Worm (Caenorhabditis elegans) whole organism, L1 larva: ENCODE results near the gene C15C7.4.
A peak's percentile ranks its signal among the peaks of the same experiment; 100 is the strongest.

Experiments used
- C04F5.9 ChIP-seq: sonication (generic microtip); optimal IDR thresholded peaks from 2 replicates; lab custom pipeline; 2016; ENCODE audit warnings: missing genetic modification characterization, missing compliant biosample characterization
- C34B4.2 ChIP-seq: sonication (generic microtip); optimal IDR thresholded peaks from 2 replicates; lab custom pipeline; 2017; ENCODE audit warnings: mild to moderate bottlenecking, missing genetic modification characterization, missing compliant biosample characterization
- Y116A8C.19 ChIP-seq: sonication (generic microtip); optimal IDR thresholded peaks from 2 replicates; lab custom pipeline; 2016; ENCODE audit warnings: missing compliant biosample characterization, missing genetic modification characterization, borderline replicate concordance
- aha-1 ChIP-seq: fragments of 150-350 bp; optimal IDR thresholded peaks from 2 replicates; lab custom pipeline; 2014; ENCODE audit warnings: missing biosample characterization, missing genetic modification characterization
- aly-2 ChIP-seq: fragments of 150-350 bp; optimal IDR thresholded peaks from 2 replicates; lab custom pipeline; 2014; ENCODE audit warnings: missing biosample characterization, missing genetic modification characterization
- blmp-1 ChIP-seq: fragments of 150-350 bp; optimal IDR thresholded peaks from 2 replicates; lab custom pipeline; 2014; ENCODE audit warnings: missing biosample characterization, missing genetic modification characterization
- ceh-63 ChIP-seq: fragments of 200-800 bp; sonication (Bioruptor generic); optimal IDR thresholded peaks from 2 replicates; lab custom pipeline; 2018; ENCODE audit warnings: mild to moderate bottlenecking, missing genetic modification characterization, missing compliant biosample characterization
- ceh-8 ChIP-seq: fragments of 200-800 bp; sonication (Bioruptor generic); optimal IDR thresholded peaks from 2 replicates; lab custom pipeline; 2018; ENCODE audit warnings: mild to moderate bottlenecking, missing genetic modification characterization, moderate library complexity, missing compliant biosample characterization
- ceh-82 ChIP-seq, 3 experiments: fragments of 150-350 bp in 1 of 3; sonication (generic microtip) in 2 of 3; optimal IDR thresholded peaks; 2 replicates each; lab custom pipeline; 2014 to 2017; ENCODE audit warnings: missing biosample characterization in 3 of 3, missing genetic modification characterization in 3 of 3
- egl-13 ChIP-seq: sonication (generic microtip); optimal IDR thresholded peaks from 2 replicates; lab custom pipeline; 2016; ENCODE audit warnings: missing genotype, missing genetic modification reagents, missing genetic modification characterization, missing compliant biosample characterization
- elt-3 ChIP-seq, 6 experiments: fragments of 150-350 bp in 1 of 6; sonication (generic microtip); optimal IDR thresholded peaks; 2 replicates each; lab custom pipeline; 2017 to 2018; ENCODE audit warnings: missing biosample characterization in 6 of 6, missing genetic modification characterization in 6 of 6, inconsistent platforms in 1 of 6
- ets-5 ChIP-seq: fragments of 200-800 bp; sonication (Bioruptor generic); IDR thresholded peaks from 2 replicates; pipeline ENCODE4 v1.3.6; 2022; ENCODE audit warnings: missing genetic modification characterization, missing compliant biosample characterization
- fkh-8 ChIP-seq: sonication (generic microtip); optimal IDR thresholded peaks from 2 replicates; lab custom pipeline; 2016; ENCODE audit warnings: mild to moderate bottlenecking, missing genetic modification characterization, missing compliant biosample characterization
- hlh-4 ChIP-seq: sonication (generic microtip); optimal IDR thresholded peaks from 2 replicates; lab custom pipeline; 2016; ENCODE audit warnings: mild to moderate bottlenecking, missing genetic modification characterization, missing compliant biosample characterization
- hpl-2 ChIP-seq: fragments of 150-350 bp; optimal IDR thresholded peaks from 2 replicates; lab custom pipeline; 2014; ENCODE audit warnings: missing biosample characterization, missing genetic modification reagents, missing genetic modification characterization
- irx-1 ChIP-seq: sonication (generic microtip); optimal IDR thresholded peaks from 2 replicates; lab custom pipeline; 2016; ENCODE audit warnings: missing genetic modification characterization, missing compliant biosample characterization
- jun-1 ChIP-seq: fragments of 150-350 bp; optimal IDR thresholded peaks from 2 replicates; lab custom pipeline; 2014; ENCODE audit warnings: missing biosample characterization, missing genetic modification reagents, missing genetic modification characterization
- lin-13 ChIP-seq: fragments of 150-350 bp; optimal IDR thresholded peaks from 2 replicates; lab custom pipeline; 2014; ENCODE audit warnings: missing biosample characterization, missing genetic modification reagents, missing genetic modification characterization
- lin-14 ChIP-seq: fragments of 200-800 bp; sonication (Bioruptor generic); optimal IDR thresholded peaks from 2 replicates; lab custom pipeline; 2018; ENCODE audit warnings: mild to moderate bottlenecking, missing genetic modification characterization, moderate library complexity, missing compliant biosample characterization
- lin-35 ChIP-seq, 2 experiments: fragments of 150-350 bp; optimal IDR thresholded peaks; 2 replicates each; lab custom pipeline; 2014; ENCODE audit warnings: missing biosample characterization in 2 of 2, missing genetic modification characterization in 2 of 2, missing genetic modification reagents in 2 of 2
- lin-39 ChIP-seq: fragments of 150-350 bp; optimal IDR thresholded peaks from 2 replicates; lab custom pipeline; 2014; ENCODE audit warnings: missing biosample characterization, missing genetic modification reagents, missing genetic modification characterization
- lir-3 ChIP-seq: sonication (generic microtip); optimal IDR thresholded peaks from 2 replicates; lab custom pipeline; 2016; ENCODE audit warnings: mild to moderate bottlenecking, missing genetic modification characterization, moderate library complexity, missing compliant biosample characterization; ENCODE audit not compliant: poor library complexity
- mab-9 ChIP-seq: fragments of 200-800 bp; sonication (Bioruptor generic); IDR thresholded peaks from 2 replicates; pipeline ENCODE4 v1.3.6; 2022; ENCODE audit warnings: missing genetic modification reagents, missing genetic modification characterization, missing compliant biosample characterization
- mdl-1 ChIP-seq, 2 experiments: fragments of 150-350 bp; optimal IDR thresholded peaks; 2 replicates each; lab custom pipeline; 2014 to 2017; ENCODE audit warnings: missing biosample characterization in 2 of 2, missing genetic modification characterization in 2 of 2, inconsistent platforms in 1 of 2
- mep-1 ChIP-seq: fragments of 150-350 bp; optimal IDR thresholded peaks from 2 replicates; lab custom pipeline; 2014; ENCODE audit warnings: missing biosample characterization, missing genetic modification characterization
- nhr-12 ChIP-seq: sonication (generic microtip); optimal IDR thresholded peaks from 2 replicates; lab custom pipeline; 2017; ENCODE audit warnings: missing biosample characterization, missing genetic modification characterization
- nhr-19 ChIP-seq: fragments of 200-800 bp; sonication (Bioruptor generic); conservative IDR thresholded peaks from 2 replicates; pipeline ENCODE4 v1.3.6; 2022; ENCODE audit warnings: missing genetic modification characterization, missing compliant biosample characterization
- nhr-237 ChIP-seq: fragments of 150-350 bp; optimal IDR thresholded peaks from 2 replicates; lab custom pipeline; 2014; ENCODE audit warnings: missing biosample characterization, missing genetic modification characterization
- nhr-71 ChIP-seq: sonication (generic microtip); optimal IDR thresholded peaks from 2 replicates; lab custom pipeline; 2016; ENCODE audit warnings: mild to moderate bottlenecking, missing genetic modification characterization, moderate library complexity, missing compliant biosample characterization
- nhr-76 ChIP-seq: sonication (generic microtip); optimal IDR thresholded peaks from 2 replicates; lab custom pipeline; 2017; ENCODE audit warnings: missing biosample characterization, missing genetic modification characterization
- nhr-77 ChIP-seq: fragments of 150-350 bp; optimal IDR thresholded peaks from 2 replicates; lab custom pipeline; 2014; ENCODE audit warnings: missing biosample characterization, missing genetic modification characterization
- nhr-84 ChIP-seq: sonication (generic microtip); optimal IDR thresholded peaks from 2 replicates; lab custom pipeline; 2017; ENCODE audit warnings: missing biosample characterization, missing genetic modification characterization
- nhr-90 ChIP-seq: sonication (generic microtip); optimal IDR thresholded peaks from 2 replicates; lab custom pipeline; 2016; ENCODE audit warnings: mild to moderate bottlenecking, missing genetic modification characterization, missing compliant biosample characterization; ENCODE audit not compliant: poor library complexity
- pag-3 ChIP-seq: sonication (generic microtip); optimal IDR thresholded peaks from 2 replicates; lab custom pipeline; 2017; ENCODE audit warnings: missing genetic modification characterization, mild to moderate bottlenecking, missing compliant biosample characterization, antibody characterized with exemption, borderline replicate concordance; ENCODE audit not compliant: insufficient read depth
- pax-3 ChIP-seq: fragments of 200-800 bp; sonication (Bioruptor generic); optimal IDR thresholded peaks from 2 replicates; lab custom pipeline; 2018; ENCODE audit warnings: mild to moderate bottlenecking, missing genetic modification characterization, moderate library complexity, missing compliant biosample characterization
- rnt-1 ChIP-seq: sonication (generic microtip); optimal IDR thresholded peaks from 2 replicates; lab custom pipeline; 2016; ENCODE audit warnings: mild to moderate bottlenecking, missing genetic modification characterization, moderate library complexity, missing compliant biosample characterization
- skn-1 ChIP-seq: fragments of 150-350 bp; optimal IDR thresholded peaks from 2 replicates; lab custom pipeline; 2014; ENCODE audit warnings: missing biosample characterization, missing genetic modification characterization
- snpc-4 ChIP-seq: fragments of 150-350 bp; optimal IDR thresholded peaks from 2 replicates; lab custom pipeline; 2014; ENCODE audit warnings: missing biosample characterization, missing genetic modification characterization
- snu-23 ChIP-seq: sonication (generic microtip); optimal IDR thresholded peaks from 2 replicates; lab custom pipeline; 2016; ENCODE audit warnings: missing genetic modification characterization, missing compliant biosample characterization
- sox-4 ChIP-seq: sonication (generic microtip); optimal IDR thresholded peaks from 2 replicates; lab custom pipeline; 2016; ENCODE audit warnings: missing genetic modification characterization, missing compliant biosample characterization
- sup-37 ChIP-seq: fragments of 200-800 bp; sonication (Bioruptor generic); optimal IDR thresholded peaks from 2 replicates; lab custom pipeline; 2018; ENCODE audit warnings: mild to moderate bottlenecking, missing genetic modification characterization, missing compliant biosample characterization
- swsn-7 ChIP-seq: sonication (generic microtip); optimal IDR thresholded peaks from 2 replicates; lab custom pipeline; 2016; ENCODE audit warnings: missing genetic modification characterization, missing compliant biosample characterization
- tbx-2 ChIP-seq: sonication (generic microtip); optimal IDR thresholded peaks from 2 replicates; lab custom pipeline; 2016; ENCODE audit warnings: missing genetic modification characterization, missing compliant biosample characterization
- unc-62 ChIP-seq: fragments of 150-350 bp; optimal IDR thresholded peaks from 2 replicates; lab custom pipeline; 2014; ENCODE audit warnings: missing biosample characterization, missing genetic modification reagents, missing genetic modification characterization
- unc-86 ChIP-seq: sonication (generic microtip); optimal IDR thresholded peaks from 2 replicates; lab custom pipeline; 2016; ENCODE audit warnings: missing genetic modification characterization, missing compliant biosample characterization
- unc-98 ChIP-seq: fragments of 200-800 bp; sonication (Bioruptor generic); IDR thresholded peaks from 2 replicates; pipeline ENCODE4 v1.3.6; 2022; ENCODE audit warnings: missing genetic modification characterization, missing compliant biosample characterization
- vab-15 ChIP-seq: sonication (generic microtip); optimal IDR thresholded peaks from 2 replicates; lab custom pipeline; 2017; ENCODE audit warnings: missing genotype, mild to moderate bottlenecking, missing genetic modification characterization, missing compliant biosample characterization
- zag-1 ChIP-seq: fragments of 150-350 bp; optimal IDR thresholded peaks from 2 replicates; lab custom pipeline; 2014; ENCODE audit warnings: missing biosample characterization, missing genetic modification characterization
- ztf-11 ChIP-seq, 2 experiments: sonication (generic microtip); optimal IDR thresholded peaks; 2 replicates each; lab custom pipeline; 2016 to 2017; ENCODE audit warnings: missing genetic modification characterization in 2 of 2, missing biosample characterization in 1 of 2, missing compliant biosample characterization in 1 of 2
- ztf-4 ChIP-seq: fragments of 150-350 bp; optimal IDR thresholded peaks from 2 replicates; lab custom pipeline; 2014; ENCODE audit warnings: missing biosample characterization, missing genetic modification characterization

Gene C15C7.4

DNA sequence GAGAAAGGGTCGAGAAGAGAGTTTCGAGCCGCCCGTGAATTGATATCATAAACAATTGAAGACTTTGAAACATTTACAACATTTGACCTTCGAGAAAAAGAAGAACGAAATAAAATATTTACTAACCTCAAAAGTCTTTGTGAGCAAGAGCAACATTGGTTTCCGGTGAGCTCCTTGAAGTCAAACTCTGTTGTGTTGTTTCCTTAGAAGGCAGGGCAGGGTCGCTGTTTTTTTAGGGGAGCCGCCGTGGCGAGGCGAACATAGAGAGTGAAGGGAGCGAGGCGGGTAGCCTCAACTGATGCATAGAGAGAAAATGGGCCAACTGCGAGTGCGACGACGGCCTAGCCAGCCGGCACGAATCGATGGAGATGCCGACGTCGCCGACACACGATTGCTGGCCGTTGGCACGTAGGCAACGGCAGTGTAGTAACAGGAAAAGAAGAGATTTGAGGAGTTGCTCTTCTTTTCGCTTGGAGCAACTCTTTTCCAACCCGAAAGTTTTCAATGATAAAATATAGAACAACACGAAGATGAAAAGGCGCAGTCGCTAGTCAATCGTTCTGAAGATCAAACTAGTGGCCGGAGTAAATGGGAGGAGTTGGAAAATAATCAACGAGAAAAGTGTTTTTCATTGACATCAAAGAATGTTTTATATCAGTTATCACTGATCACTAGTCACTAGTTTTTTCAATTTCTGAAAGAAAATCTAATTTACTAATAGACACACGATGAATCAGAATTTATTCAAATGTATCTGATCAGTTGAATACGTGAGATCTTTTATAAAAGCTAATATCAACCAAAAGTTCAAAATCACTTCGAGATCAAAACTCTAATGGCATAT is 29.1 kb upstream of the C15C7.4 start, which contains the start of gene mai-1 (continued):
- peak; percentile 15 for TF ChIP-seq nhr-90 (tag; lab: Kevin White, UChicago)
- no peak for TF ChIP-seq hpl-2 (GFP tag; lab: Kevin White, UChicago)
- peak; percentile 57; the same call in 1 of the 2 replicates for TF ChIP-seq mab-9 (GFP tag; lab: Robert Waterston, UW)
- TF ChIP-seq nhr-77: no peak
- peak in 1 of 2 experiments; percentile 24 for TF ChIP-seq mdl-1 (tag; optimal IDR thresholded peaks at IDR 0.05; lab: Kevin White, UChicago)
- peak; percentile 60 for TF ChIP-seq rnt-1 (tag; lab: Kevin White, UChicago)
- no peak for TF ChIP-seq unc-98
- TF ChIP-seq lin-39 (tag; lab: Kevin White, UChicago): no peak
- no peak for TF ChIP-seq C04F5.9 (tag; lab: Kevin White, UChicago)
- TF ChIP-seq fkh-8 (tag; lab: Kevin White, UChicago): peak; percentile 35
- TF ChIP-seq Y116A8C.19 (tag; lab: Kevin White, UChicago): no peak
- TF ChIP-seq snpc-4 (tag; lab: Kevin White, UChicago): no peak
- TF ChIP-seq aly-2 (tag; lab: Kevin White, UChicago): no peak
- TF ChIP-seq mep-1: peak; percentile 30
- peak; percentile 86 for TF ChIP-seq lin-14 (GFP tag; lab: Kevin White, UChicago)
- TF ChIP-seq nhr-19 (GFP tag; lab: Robert Waterston, UW): peak; percentile 65
- TF ChIP-seq nhr-76 (tag; lab: Kevin White, UChicago): no peak
- peak; percentile 24 for TF ChIP-seq lir-3 (tag; lab: Kevin White, UChicago)
- no peak for TF ChIP-seq sup-37 (GFP tag; lab: Kevin White, UChicago)
- no peak for TF ChIP-seq unc-62
- no peak for TF ChIP-seq skn-1 (tag; lab: Kevin White, UChicago)
- peak; percentile 50 for TF ChIP-seq ztf-4 (tag; lab: Kevin White, UChicago)
- TF ChIP-seq swsn-7: peak; percentile 65
- TF ChIP-seq zag-1: no peak
- peak; percentile 95 for TF ChIP-seq aha-1 (tag; lab: Kevin White, UChicago)
- no peak for TF ChIP-seq sox-4 (tag; lab: Kevin White, UChicago)
- TF ChIP-seq irx-1 (tag; lab: Kevin White, UChicago): no peak
- TF ChIP-seq vab-15 (tag; lab: Kevin White, UChicago): no peak
- no peak for TF ChIP-seq jun-1 (tag; lab: Kevin White, UChicago)
- TF ChIP-seq pax-3 (tag; lab: Kevin White, UChicago): no peak
- peak; percentile 38 for TF ChIP-seq unc-86 (tag; lab: Kevin White, UChicago)
- peak; percentile 36 for TF ChIP-seq egl-13
- TF ChIP-seq ceh-63 (GFP tag; lab: Kevin White, UChicago): no peak
- TF ChIP-seq ceh-82 (tag; optimal IDR thresholded peaks at IDR 0.05; lab: Kevin White, UChicago): peak; percentile 20 to 73 (median 23)
- no peak for TF ChIP-seq blmp-1 (tag; lab: Kevin White, UChicago)
- no peak for TF ChIP-seq elt-3 (tag; optimal IDR thresholded peaks at IDR 0.05; lab: Kevin White, UChicago)
- TF ChIP-seq hlh-4 (tag; lab: Kevin White, UChicago): no peak
- TF ChIP-seq nhr-71 (tag; lab: Kevin White, UChicago): peak; percentile 70
- TF ChIP-seq ets-5: no peak
- no peak for TF ChIP-seq nhr-237 (tag; lab: Kevin White, UChicago)

DNA sequence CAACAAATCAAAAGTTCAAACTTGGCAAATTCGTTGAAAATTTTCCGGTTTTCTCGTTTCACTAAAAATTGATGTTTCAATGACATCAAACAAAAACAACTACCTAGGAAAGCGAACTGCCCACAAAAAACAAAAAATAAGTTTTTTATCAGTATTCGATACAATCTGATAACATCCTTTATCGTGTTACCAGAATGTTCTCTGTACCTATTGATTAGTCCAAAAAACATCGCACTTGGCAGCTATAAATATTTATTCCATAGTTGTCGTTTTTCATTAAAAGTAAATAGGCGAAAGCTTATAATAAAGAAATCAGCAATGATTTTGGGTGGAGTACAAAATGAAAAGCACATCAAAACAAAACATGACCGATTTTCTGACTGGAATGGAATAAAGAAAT is 28.2 kb upstream of the C15C7.4 start:
- no peak for TF ChIP-seq ceh-63 (GFP tag; lab: Kevin White, UChicago)
- no peak for TF ChIP-seq pag-3
- peak in 1 of 2 experiments; percentile 33 for TF ChIP-seq lin-35 (GFP tag; optimal IDR thresholded peaks at IDR 0.05; lab: Kevin White, UChicago)
- TF ChIP-seq tbx-2: no peak
- TF ChIP-seq nhr-90 (tag; lab: Kevin White, UChicago): peak; percentile 41
- TF ChIP-seq ztf-11 (tag; optimal IDR thresholded peaks at IDR 0.05; lab: Kevin White, UChicago): no peak
- no peak for TF ChIP-seq C34B4.2
- no peak for TF ChIP-seq ceh-8 (GFP tag; lab: Kevin White, UChicago)
- TF ChIP-seq hpl-2 (GFP tag; lab: Kevin White, UChicago): no peak
- peak; percentile 31 for TF ChIP-seq lin-14 (GFP tag; lab: Kevin White, UChicago)
- no peak for TF ChIP-seq aha-1 (tag; lab: Kevin White, UChicago)
- no peak for TF ChIP-seq sup-37 (GFP tag; lab: Kevin White, UChicago)
- TF ChIP-seq sox-4 (tag; lab: Kevin White, UChicago): no peak
- no peak for TF ChIP-seq nhr-12
- TF ChIP-seq lin-39 (tag; lab: Kevin White, UChicago): no peak
- TF ChIP-seq lin-13 (GFP tag; lab: Kevin White, UChicago): no peak
- TF ChIP-seq nhr-84: no peak
- peak; percentile 26 for TF ChIP-seq snu-23 (GFP tag; lab: Kevin White, UChicago)
- no peak for TF ChIP-seq nhr-76 (tag; lab: Kevin White, UChicago)
